Worm (Caenorhabditis elegans) whole organism, L3 larva: ENCODE measurements around the gene M163.9.

ENCODE experiments used
- ama-1 ChIP-seq: fragments of 150-350 bp; optimal IDR thresholded peaks from 2 replicates; lab custom pipeline; 2018
- egl-27 ChIP-seq: sonication (generic microtip); optimal IDR thresholded peaks from 4 replicates; lab custom pipeline; 2017; ENCODE audit warnings: missing biosample characterization, missing genetic modification reagents, missing genetic modification characterization
- elt-1 ChIP-seq: fragments of 150-350 bp; optimal IDR thresholded peaks from 2 replicates; lab custom pipeline; 2014; ENCODE audit warnings: missing biosample characterization, missing genetic modification characterization
- fos-1 ChIP-seq: fragments of 150-350 bp; optimal IDR thresholded peaks from 2 replicates; lab custom pipeline; 2014; ENCODE audit warnings: missing biosample characterization, missing genetic modification characterization
- lin-39 ChIP-seq: fragments of 150-350 bp; optimal IDR thresholded peaks from 2 replicates; lab custom pipeline; 2018; ENCODE audit warnings: missing biosample characterization, missing genetic modification reagents, missing genetic modification characterization
- lsy-12 ChIP-seq: sonication (generic microtip); optimal IDR thresholded peaks from 2 replicates; lab custom pipeline; 2016; ENCODE audit warnings: mild to moderate bottlenecking, missing genetic modification characterization, missing compliant biosample characterization
- nfya-1 ChIP-seq: sonication (generic microtip); optimal IDR thresholded peaks from 2 replicates; lab custom pipeline; 2017; ENCODE audit warnings: missing genetic modification characterization, mild to moderate bottlenecking, missing compliant biosample characterization, antibody characterized with exemption, moderate library complexity; ENCODE audit not compliant: insufficient read depth
- nhr-237 ChIP-seq: fragments of 150-350 bp; optimal IDR thresholded peaks from 2 replicates; lab custom pipeline; 2014; ENCODE audit warnings: missing biosample characterization, missing genetic modification characterization
- nhr-25 ChIP-seq: sonication (generic microtip); optimal IDR thresholded peaks from 2 replicates; lab custom pipeline; 2017; ENCODE audit warnings: missing biosample characterization, missing genetic modification characterization
- unc-39 ChIP-seq: sonication (generic microtip); optimal IDR thresholded peaks from 4 replicates; lab custom pipeline; 2017; ENCODE audit warnings: missing biosample characterization, missing genetic modification characterization
- unc-62 ChIP-seq: fragments of 150-350 bp; sonication (generic microtip); optimal IDR thresholded peaks from 4 replicates; lab custom pipeline; 2014; ENCODE audit warnings: missing biosample characterization, missing genetic modification reagents, missing genetic modification characterization
- zag-1 ChIP-seq: fragments of 150-350 bp; optimal IDR thresholded peaks from 2 replicates; lab custom pipeline; 2014; ENCODE audit warnings: missing biosample characterization, missing genetic modification characterization
- ztf-4 ChIP-seq: fragments of 150-350 bp; optimal IDR thresholded peaks from 2 replicates; lab custom pipeline; 2014; ENCODE audit warnings: missing biosample characterization, missing genetic modification characterization

DNA sequence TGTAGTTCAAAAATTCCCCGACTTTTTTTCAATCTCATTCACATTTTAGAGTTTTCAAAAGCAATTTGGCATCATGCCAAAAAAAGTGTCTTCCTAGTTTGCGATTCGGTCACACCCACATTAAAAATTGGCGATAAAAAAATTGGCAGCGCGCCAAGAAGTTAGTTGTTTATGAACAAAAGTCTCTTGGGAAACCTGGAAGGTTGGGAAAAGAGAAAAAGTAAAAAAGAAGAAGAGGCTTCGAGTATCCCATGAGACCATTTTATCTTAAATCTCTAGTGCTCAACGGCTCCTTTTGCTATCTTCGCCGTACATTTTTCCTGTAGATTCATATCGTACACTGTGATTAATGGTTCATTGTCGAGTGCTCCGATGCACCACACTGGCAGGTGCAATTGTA lies 18.4 kb downstream of the M163.9 start:
- TF ChIP-seq lin-39 (tag; lab: Kevin White, UChicago): peak; percentile 25
- no peak for TF ChIP-seq nfya-1 (tag; lab: Kevin White, UChicago)
- no peak for TF ChIP-seq unc-62 (GFP tag; lab: Kevin White, UChicago)
- no peak for TF ChIP-seq zag-1
- no peak for TF ChIP-seq nhr-25 (tag; lab: Kevin White, UChicago)
- TF ChIP-seq ztf-4: no peak
- TF ChIP-seq fos-1 (tag; lab: Kevin White, UChicago): no peak
- TF ChIP-seq egl-27 (tag; lab: Kevin White, UChicago): no peak
- no peak for TF ChIP-seq lsy-12 (tag; lab: Kevin White, UChicago)
- TF ChIP-seq elt-1 (tag; lab: Kevin White, UChicago): peak; percentile 66
- no peak for TF ChIP-seq nhr-237
- TF ChIP-seq ama-1 (lab: Kevin White, UChicago): no peak
- TF ChIP-seq unc-39: no peak
